Fruit fly (Drosophila melanogaster): ENCODE results near the gene Ubr3.

The Ubr3 gene

DNA sequence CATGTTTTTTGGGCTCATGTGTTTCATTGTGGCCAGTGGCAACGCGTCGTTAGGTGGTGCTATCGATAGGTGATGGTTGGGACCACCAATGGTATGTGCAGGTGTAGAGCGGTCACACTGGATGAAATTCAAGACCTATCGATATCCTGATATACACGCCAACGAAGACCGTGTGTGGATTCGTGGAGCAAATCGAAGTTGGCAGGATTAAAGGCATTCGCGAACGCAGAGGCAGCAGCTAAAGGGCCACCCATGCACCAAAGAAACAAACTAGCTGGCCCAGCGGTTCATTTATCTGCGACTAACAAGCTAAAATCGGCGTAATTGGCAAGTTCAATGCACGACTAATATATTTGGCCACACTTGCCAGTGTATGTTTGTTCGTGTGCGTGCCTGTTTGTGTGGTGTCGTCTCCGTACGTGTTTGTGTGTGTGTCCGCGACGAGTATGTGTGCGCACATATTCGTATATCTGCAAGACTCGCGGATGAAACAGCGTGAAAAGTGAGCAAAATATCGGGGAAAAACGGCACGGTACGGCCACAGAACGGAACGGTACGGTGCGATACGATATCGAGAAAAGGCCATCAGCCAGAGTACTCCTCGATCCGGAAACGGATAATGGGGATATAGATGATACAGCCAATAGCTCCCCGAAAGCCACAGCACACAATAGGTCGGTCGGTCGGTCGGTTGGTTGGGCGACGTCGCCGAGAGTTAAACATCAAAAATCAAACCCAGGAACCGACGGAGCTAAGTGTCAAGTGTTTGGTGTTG is at the start of gene Ubr3 (continued):
- TF ChIP-seq CG32532 (GFP tag; IDR thresholded peaks at IDR 0.05) (0 out of 2 replicates have a peak, but pooled peaks have one; percentile 18), CG13287 (GFP tag; IDR thresholded peaks at IDR 0.05; ENCODE audit: partially characterized antibody) (peak; percentile 77), fd96Cb (tag; optimal IDR thresholded peaks at IDR 0.05) (no peak), sens (GFP tag) (peak; percentile 60), CG2120 (GFP tag; optimal IDR thresholded peaks at IDR 0.05) (peak; percentile 20), inv (GFP tag; IDR thresholded peaks at IDR 0.05; ENCODE audit: partially characterized antibody) (peak; percentile 74), H2.0 (GFP tag; IDR thresholded peaks at IDR 0.05) (no peak), CG14710 (tag; optimal IDR thresholded peaks at IDR 0.05) (peak; percentile 52), CG17612 (GFP tag; IDR thresholded peaks at IDR 0.05) (no peak), mld (GFP tag; IDR thresholded peaks at IDR 0.05; ENCODE audit: partially characterized antibody) (peak; percentile 63; the same call in 2 of the 3 replicates), CG6175 (GFP tag; IDR thresholded peaks at IDR 0.05) (peak; percentile 90), Ravus (GFP tag; IDR thresholded peaks at IDR 0.05) (no peak), sqz (GFP tag; optimal IDR thresholded peaks at IDR 0.05) (no peak), CG4707 (GFP tag; optimal IDR thresholded peaks at IDR 0.05) (no peak), cg (GFP tag; optimal IDR thresholded peaks at IDR 0.05) (peak; percentile 95), CG6689 (GFP tag; IDR thresholded peaks at IDR 0.05) (no peak), MTF-1 (GFP tag; optimal IDR thresholded peaks at IDR 0.05; ENCODE audit: borderline replicate concordance) (no peak), Bgb (GFP tag; IDR thresholded peaks at IDR 0.05; ENCODE audit: partially characterized antibody) (peak; percentile 86), zfh2 (GFP tag; optimal IDR thresholded peaks at IDR 0.05) (peak; percentile 22), Nf-YB (GFP tag; optimal IDR thresholded peaks at IDR 0.05) (peak; percentile 30), danr (GFP tag; IDR thresholded peaks at IDR 0.05) (no peak), CG7372 (GFP tag; IDR thresholded peaks at IDR 0.05) (no peak), CG11398 (GFP tag; optimal IDR thresholded peaks at IDR 0.05) (peak; percentile 4), CG18011 (GFP tag; optimal IDR thresholded peaks at IDR 0.05) (no peak), Hr78 (GFP tag; optimal IDR thresholded peaks at IDR 0.05) (no peak), CG12236 (GFP tag; optimal IDR thresholded peaks at IDR 0.05) (no peak), row (GFP tag; IDR thresholded peaks at IDR 0.05) (peak; percentile 26; the same call in 1 of the 3 replicates), CG12391 (tag; optimal IDR thresholded peaks at IDR 0.05) (peak; percentile 9), sna (GFP tag; IDR thresholded peaks at IDR 0.05; ENCODE audit: partially characterized antibody) (0 out of 2 replicates have a peak, but pooled peaks have one; percentile 50), B-H2 (GFP tag; optimal IDR thresholded peaks at IDR 0.05) (peak; percentile 2), Abd-B (GFP tag; optimal IDR thresholded peaks at IDR 0.05) (peak; percentile 25), nerfin-2 (GFP tag; IDR thresholded peaks at IDR 0.05; ENCODE audit: partially characterized antibody) (peak; percentile 66), chn (GFP tag; optimal IDR thresholded peaks at IDR 0.05) (no peak), CG10462 (GFP tag; optimal IDR thresholded peaks at IDR 0.05) (no peak), insv (GFP tag; optimal IDR thresholded peaks at IDR 0.05) (peak in 1 of 2 experiments; percentile 13), dmrt99B (tag; optimal IDR thresholded peaks at IDR 0.05) (no peak), CG17802 (tag; optimal IDR thresholded peaks at IDR 0.05) (peak; percentile 50), CG8924 (tag; optimal IDR thresholded peaks at IDR 0.05) (peak; percentile 19), CG16813 (GFP tag; IDR thresholded peaks at IDR 0.05; ENCODE audit: partially characterized antibody) (peak; percentile 80), E2f2 (GFP tag; IDR thresholded peaks at IDR 0.05) (peak; percentile 17; the same call in 1 of the 2 replicates), Xrp1 (GFP tag; IDR thresholded peaks at IDR 0.05) (no peak), phol (tag; optimal IDR thresholded peaks at IDR 0.05) (peak; percentile 20), MESR4 (GFP tag; optimal IDR thresholded peaks at IDR 0.05) (peak; percentile 72), shn (GFP tag; optimal IDR thresholded peaks at IDR 0.05) (peak; percentile 7), CG3065 (GFP tag; optimal IDR thresholded peaks at IDR 0.05) (no peak), unc-4 (GFP tag; IDR thresholded peaks at IDR 0.05; ENCODE audit: partially characterized antibody) (peak; percentile 68), CG2129 (GFP tag; IDR thresholded peaks at IDR 0.05; ENCODE audit: partially characterized antibody) (0 out of 2 replicates have a peak, but pooled peaks have one; percentile 30)

All from whole organism, embryonic.